Worm (Caenorhabditis elegans) whole organism, L4 larva: Measurements from ENCODE around the gene tomm-20.

Experiments
- ceh-82 ChIP-seq: sonication (generic microtip); optimal IDR thresholded peaks from 2 replicates; lab custom pipeline; 2017; ENCODE audit warnings: missing biosample characterization, missing genetic modification characterization
- dpl-1 ChIP-seq: fragments of 150-350 bp; optimal IDR thresholded peaks from 2 replicates; lab custom pipeline; 2014; ENCODE audit warnings: missing biosample characterization, missing genetic modification reagents, missing genetic modification characterization
- lin-39 ChIP-seq: fragments of 150-350 bp; optimal IDR thresholded peaks from 2 replicates; lab custom pipeline; 2014; ENCODE audit warnings: missing biosample characterization, missing genetic modification reagents, missing genetic modification characterization
- lir-3 ChIP-seq: sonication (generic microtip); optimal IDR thresholded peaks from 2 replicates; lab custom pipeline; 2016; ENCODE audit warnings: mild to moderate bottlenecking, missing genetic modification characterization, missing compliant biosample characterization
- nhr-237 ChIP-seq: sonication (generic microtip); optimal IDR thresholded peaks from 2 replicates; lab custom pipeline; 2017; ENCODE audit warnings: missing biosample characterization, missing genetic modification characterization
- nhr-6 ChIP-seq: fragments of 150-350 bp; optimal IDR thresholded peaks from 2 replicates; lab custom pipeline; 2014; ENCODE audit warnings: missing biosample characterization, missing genetic modification characterization
- pqm-1 ChIP-seq: sonication (generic microtip); optimal IDR thresholded peaks from 2 replicates; lab custom pipeline; 2017; ENCODE audit warnings: missing biosample characterization, missing genetic modification characterization
- zag-1 ChIP-seq: fragments of 150-350 bp; optimal IDR thresholded peaks from 2 replicates; lab custom pipeline; 2014; ENCODE audit warnings: missing biosample characterization, missing genetic modification characterization

- TF ChIP-seq ceh-82 (tag; lab: Kevin White, UChicago) (no peak), nhr-237 (tag; lab: Kevin White, UChicago) (no peak), lin-39 (tag; lab: Kevin White, UChicago) (no peak), zag-1 (tag; lab: Kevin White, UChicago) (no peak), lir-3 (tag; lab: Kevin White, UChicago) (no peak), pqm-1 (tag; lab: Kevin White, UChicago) (no peak), nhr-6 (tag; lab: Kevin White, UChicago) (no peak), dpl-1 (no peak)
Measured at ce11 chrV:12305677-12306076, 37.6 kb downstream of the tomm-20 start.
